Fruit fly (Drosophila melanogaster) whole organism, embryonic: ENCODE results near the gene CG5776.

ENCODE experiments used
- Ada2b ChIP-seq: fragments of 200-800 bp; sonication (Bioruptor generic); IDR thresholded peaks from 2 replicates; pipeline ENCODE4 v1.3.6; 2022; ENCODE audit warnings: missing biosample characterization, missing genetic modification characterization
- Adf1 ChIP-seq: fragments of 200-800 bp; sonication (Bioruptor generic); IDR thresholded peaks from 2 replicates; pipeline ENCODE4 v1.3.6; 2022; ENCODE audit warnings: missing biosample characterization, missing genetic modification characterization
- Aef1 ChIP-seq: fragments of 200-800 bp; sonication (Bioruptor generic); IDR thresholded peaks from 3 replicates; pipeline ENCODE4 v1.3.6; 2022; ENCODE audit warnings: missing biosample characterization, missing genetic modification characterization
- CG10267 ChIP-seq: fragments of 200-800 bp; sonication (Bioruptor generic); optimal IDR thresholded peaks from 2 replicates; lab custom pipeline; 2018; ENCODE audit warnings: missing biosample characterization, mild to moderate bottlenecking, missing genetic modification characterization, moderate library complexity
- CG11093 ChIP-seq: fragments of 200-800 bp; sonication (Bioruptor generic); IDR thresholded peaks from 3 replicates; pipeline ENCODE4 v1.3.6; 2022; ENCODE audit warnings: missing biosample characterization, missing genetic modification characterization
- CG12659 ChIP-seq: fragments of 200-800 bp; sonication (Bioruptor generic); optimal IDR thresholded peaks from 3 replicates; lab custom pipeline; 2017; ENCODE audit warnings: mild to moderate bottlenecking, missing biosample characterization, missing genetic modification reagents, missing genetic modification characterization
- CG13296 ChIP-seq: fragments of 200-800 bp; sonication (Bioruptor generic); optimal IDR thresholded peaks from 3 replicates; lab custom pipeline; 2018; ENCODE audit warnings: missing biosample characterization, mild to moderate bottlenecking, missing genetic modification characterization
- CG13424 ChIP-seq: fragments of 200-800 bp; sonication (Bioruptor generic); optimal IDR thresholded peaks from 2 replicates; lab custom pipeline; 2019; ENCODE audit warnings: missing biosample characterization, mild to moderate bottlenecking, missing genetic modification characterization, moderate library complexity
- CG1529 ChIP-seq: fragments of 200-800 bp; sonication (Bioruptor generic); optimal IDR thresholded peaks from 3 replicates; lab custom pipeline; 2018; ENCODE audit warnings: missing biosample characterization, missing genetic modification characterization
- CG15479 ChIP-seq: fragments of 200-800 bp; sonication (Bioruptor generic); optimal IDR thresholded peaks from 3 replicates; lab custom pipeline; 2019; ENCODE audit warnings: missing biosample characterization, mild to moderate bottlenecking, missing genetic modification characterization, moderate library complexity
- CG17361 ChIP-seq: fragments of 200-800 bp; sonication (Bioruptor generic); IDR thresholded peaks from 3 replicates; pipeline ENCODE4 v1.3.6; 2022; ENCODE audit warnings: missing biosample characterization, missing genetic modification characterization
- CG17612 ChIP-seq: fragments of 200-800 bp; sonication (Bioruptor generic); IDR thresholded peaks from 2 replicates; pipeline ENCODE4 v1.3.6; 2022; ENCODE audit warnings: missing biosample characterization, missing genetic modification characterization
- CG17829 ChIP-seq: fragments of 200-800 bp; optimal IDR thresholded peaks from 2 replicates; lab custom pipeline; 2019; ENCODE audit warnings: missing biosample characterization, mild to moderate bottlenecking, missing genetic modification characterization, moderate library complexity
- CG2875 ChIP-seq: fragments of 200-800 bp; sonication (Bioruptor generic); optimal IDR thresholded peaks from 2 replicates; lab custom pipeline; 2017; ENCODE audit warnings: missing biosample characterization, mild to moderate bottlenecking, missing genetic modification characterization, missing genetic modification reagents
- CG31365 ChIP-seq: fragments of 200-800 bp; sonication (Bioruptor generic); optimal IDR thresholded peaks from 2 replicates; lab custom pipeline; 2018; ENCODE audit warnings: missing biosample characterization, mild to moderate bottlenecking, missing genetic modification characterization
- CG5245 ChIP-seq: fragments of 200-800 bp; sonication (Bioruptor generic); optimal IDR thresholded peaks from 3 replicates; lab custom pipeline; 2016; ENCODE audit warnings: missing biosample characterization, missing genetic modification characterization
- CG6254 ChIP-seq: fragments of 200-800 bp; sonication (Bioruptor generic); optimal IDR thresholded peaks from 3 replicates; lab custom pipeline; 2017; ENCODE audit warnings: mild to moderate bottlenecking, missing biosample characterization, missing genetic modification reagents, missing genetic modification characterization
- CG6689 ChIP-seq: fragments of 200-800 bp; sonication (Bioruptor generic); IDR thresholded peaks from 2 replicates; pipeline ENCODE4 v1.3.6; 2022; ENCODE audit warnings: missing biosample characterization, missing genetic modification characterization
- CG9215 ChIP-seq: fragments of 200-800 bp; sonication (Bioruptor generic); IDR thresholded peaks from 2 replicates; pipeline ENCODE4 v1.3.6; 2022; ENCODE audit warnings: missing biosample characterization, missing genetic modification characterization
- CG9727 ChIP-seq: fragments of 200-800 bp; sonication (Bioruptor generic); optimal IDR thresholded peaks from 3 replicates; lab custom pipeline; 2017; ENCODE audit warnings: missing biosample characterization, mild to moderate bottlenecking, missing genetic modification characterization
- Dbx ChIP-seq: fragments of 200-800 bp; sonication (Bioruptor generic); IDR thresholded peaks from 3 replicates; pipeline ENCODE4 v1.3.6; 2022; ENCODE audit warnings: missing biosample characterization, missing genetic modification characterization
- Gug ChIP-seq: fragments of 200-800 bp; sonication (Bioruptor generic); IDR thresholded peaks from 4 replicates; pipeline ENCODE4 v1.3.6; 2022; ENCODE audit warnings: missing biosample characterization, missing genetic modification characterization
- Hr3 ChIP-seq: fragments of 200-800 bp; sonication (Bioruptor generic); optimal IDR thresholded peaks from 3 replicates; lab custom pipeline; 2016; ENCODE audit warnings: missing biosample characterization, missing genetic modification characterization
- MESR4 ChIP-seq: fragments of 200-800 bp; sonication (Bioruptor generic); optimal IDR thresholded peaks from 2 replicates; lab custom pipeline; 2018; ENCODE audit warnings: missing biosample characterization, mild to moderate bottlenecking, missing genetic modification characterization, moderate library complexity
- Mad ChIP-seq: fragments of 200-800 bp; sonication (Bioruptor generic); optimal IDR thresholded peaks from 2 replicates; lab custom pipeline; 2016; ENCODE audit warnings: missing biosample characterization, missing genetic modification characterization
- Oli ChIP-seq: fragments of 200-800 bp; sonication (Bioruptor generic); optimal IDR thresholded peaks from 2 replicates; lab custom pipeline; 2018; ENCODE audit warnings: missing biosample characterization, mild to moderate bottlenecking, missing genetic modification characterization, moderate library complexity
- Side ChIP-seq: fragments of 200-800 bp; sonication (Bioruptor generic); optimal IDR thresholded peaks from 2 replicates; lab custom pipeline; 2016; ENCODE audit warnings: missing biosample characterization, missing genetic modification characterization
- Spps ChIP-seq: fragments of 200-800 bp; sonication (Bioruptor generic); optimal IDR thresholded peaks from 2 replicates; lab custom pipeline; 2018; ENCODE audit warnings: missing biosample characterization, mild to moderate bottlenecking, missing genetic modification characterization
- Sry-δ ChIP-seq: fragments of 200-800 bp; sonication (Bioruptor generic); optimal IDR thresholded peaks from 2 replicates; lab custom pipeline; 2016; ENCODE audit warnings: missing biosample characterization, missing genetic modification characterization
- Tbp ChIP-seq: fragments of >200 bp; optimal IDR thresholded peaks from 2 replicates; lab custom pipeline; 2018; ENCODE audit warnings: missing biosample characterization, missing genetic modification characterization
- Xrp1 ChIP-seq: fragments of 200-800 bp; sonication (Bioruptor generic); IDR thresholded peaks from 2 replicates; pipeline ENCODE4 v1.3.6; 2022; ENCODE audit warnings: missing biosample characterization, missing genetic modification characterization
- aop ChIP-seq: fragments of 200-800 bp; sonication (Bioruptor generic); IDR thresholded peaks from 2 replicates; pipeline ENCODE4 v1.3.6; 2022; ENCODE audit warnings: missing biosample characterization, missing genetic modification characterization
- ase ChIP-seq: fragments of 200-800 bp; sonication (Bioruptor generic); IDR thresholded peaks from 3 replicates; pipeline ENCODE4 v1.3.6; 2022; ENCODE audit warnings: missing biosample characterization, missing genetic modification characterization
- cas ChIP-seq: fragments of 200-800 bp; sonication (Bioruptor generic); IDR thresholded peaks from 2 replicates; pipeline ENCODE4 v1.3.6; 2022; ENCODE audit warnings: missing biosample characterization, missing genetic modification characterization
- cg ChIP-seq: fragments of 200-800 bp; sonication (Bioruptor generic); optimal IDR thresholded peaks from 3 replicates; lab custom pipeline; 2019; ENCODE audit warnings: missing biosample characterization, mild to moderate bottlenecking, missing genetic modification characterization, moderate library complexity
- chinmo ChIP-seq: fragments of 200-800 bp; sonication (Bioruptor generic); IDR thresholded peaks from 4 replicates; pipeline ENCODE4 v1.3.6; 2022; ENCODE audit warnings: missing biosample characterization, missing genetic modification characterization; ENCODE audit not compliant: partially characterized antibody
- croc ChIP-seq: fragments of 200-800 bp; sonication (Bioruptor generic); conservative IDR thresholded peaks from 3 replicates; pipeline ENCODE4 v1.3.6; 2022; ENCODE audit warnings: missing biosample characterization, missing genetic modification characterization
- dmrt11E ChIP-seq: fragments of 200-800 bp; sonication (Bioruptor generic); optimal IDR thresholded peaks from 3 replicates; lab custom pipeline; 2018; ENCODE audit warnings: missing biosample characterization, mild to moderate bottlenecking, missing genetic modification characterization, moderate library complexity
- dmrt99B ChIP-seq: fragments of 200-800 bp; sonication (Bioruptor generic); optimal IDR thresholded peaks from 2 replicates; lab custom pipeline; 2018; ENCODE audit warnings: missing biosample characterization, mild to moderate bottlenecking, missing genetic modification characterization, moderate library complexity
- gcm ChIP-seq: fragments of 200-800 bp; sonication (Bioruptor generic); optimal IDR thresholded peaks from 2 replicates; lab custom pipeline; 2019; ENCODE audit warnings: missing biosample characterization, mild to moderate bottlenecking, missing genetic modification characterization, moderate library complexity
- hth ChIP-seq: fragments of >200 bp; optimal IDR thresholded peaks from 2 replicates; lab custom pipeline; 2017; ENCODE audit warnings: inconsistent platforms
- jing ChIP-seq: fragments of 200-800 bp; sonication (Bioruptor generic); optimal IDR thresholded peaks from 2 replicates; lab custom pipeline; 2018; ENCODE audit warnings: missing biosample characterization, mild to moderate bottlenecking, missing genetic modification characterization
- ken ChIP-seq: fragments of 200-800 bp; sonication (Bioruptor generic); IDR thresholded peaks from 3 replicates; pipeline ENCODE4 v1.3.6; 2022; ENCODE audit warnings: missing biosample characterization, missing genetic modification characterization
- kni ChIP-seq: fragments of 200-800 bp; sonication (Bioruptor generic); optimal IDR thresholded peaks from 3 replicates; lab custom pipeline; 2017; ENCODE audit warnings: mild to moderate bottlenecking, missing biosample characterization, missing genetic modification reagents, missing genetic modification characterization
- nmo ChIP-seq: fragments of 200-800 bp; sonication (Bioruptor generic); optimal IDR thresholded peaks from 2 replicates; lab custom pipeline; 2018; ENCODE audit warnings: missing biosample characterization, mild to moderate bottlenecking, missing genetic modification characterization, moderate library complexity
- pho ChIP-seq: fragments of 200-800 bp; sonication (Bioruptor generic); optimal IDR thresholded peaks from 2 replicates; lab custom pipeline; 2016; ENCODE audit warnings: missing biosample characterization, missing genetic modification characterization
- phol ChIP-seq: fragments of 200-800 bp; sonication (Bioruptor generic); optimal IDR thresholded peaks from 3 replicates; lab custom pipeline; 2018; ENCODE audit warnings: missing biosample characterization, mild to moderate bottlenecking, missing genetic modification characterization, moderate library complexity
- sima ChIP-seq: fragments of 200-800 bp; sonication (Bioruptor generic); optimal IDR thresholded peaks from 2 replicates; lab custom pipeline; 2016; ENCODE audit warnings: missing biosample characterization, missing genetic modification characterization
- tll ChIP-seq, 2 experiments: fragments of 200-800 bp in 1 of 2; fragments of >200 bp in 1 of 2; sonication (Bioruptor generic) in 1 of 2; optimal IDR thresholded peaks; 2 replicates each; lab custom pipeline; 2017 to 2019; ENCODE audit warnings: missing biosample characterization in 2 of 2, missing genetic modification characterization in 2 of 2, mild to moderate bottlenecking in 1 of 2, moderate library complexity in 1 of 2
- unpg ChIP-seq: fragments of 200-800 bp; sonication (Bioruptor generic); optimal IDR thresholded peaks from 3 replicates; lab custom pipeline; 2018; ENCODE audit warnings: missing biosample characterization, mild to moderate bottlenecking, missing genetic modification characterization, moderate library complexity
- zen ChIP-seq: fragments of 200-800 bp; sonication (Bioruptor generic); optimal IDR thresholded peaks from 3 replicates; lab custom pipeline; 2018; ENCODE audit warnings: missing biosample characterization, mild to moderate bottlenecking, missing genetic modification characterization, moderate library complexity

The CG5776 gene

dm6 chr2L:12704418-12704920 is at the start of gene CG5776, which contains the start of gene spict (continued):
- peak; percentile 91 for TF ChIP-seq MESR4 (GFP tag; lab: Kevin White, UChicago)
- peak; percentile 65 for TF ChIP-seq Adf1 (GFP tag; lab: Robert Waterston, UW)
- TF ChIP-seq Spps (tag; lab: Kevin White, UChicago): peak; percentile 40
- TF ChIP-seq CG17612: no peak
- TF ChIP-seq CG1529 (GFP tag; lab: Kevin White, UChicago): peak; percentile 25
- peak; percentile 18 for TF ChIP-seq kni (GFP tag; lab: Kevin White, UChicago)
- TF ChIP-seq Aef1 (GFP tag; lab: Robert Waterston, UW): peak; percentile 83
- TF ChIP-seq sima (GFP tag; lab: Kevin White, UChicago): no peak
- TF ChIP-seq croc (GFP tag; lab: Robert Waterston, UW): peak; percentile 39; the same call in 2 of the 3 replicates
- peak; percentile 83 for TF ChIP-seq CG17829 (tag; lab: Kevin White, UChicago)
- peak; percentile 65 for TF ChIP-seq zen
- TF ChIP-seq cas (GFP tag; lab: Robert Waterston, UW): no peak
- peak; percentile 62; the same call in 2 of the 3 replicates for TF ChIP-seq ase (GFP tag; lab: Robert Waterston, UW)
- TF ChIP-seq pho (GFP tag; lab: Kevin White, UChicago): peak; percentile 54
- peak; percentile 46; the same call in 2 of the 4 replicates for TF ChIP-seq Gug (GFP tag; lab: Robert Waterston, UW)
- no peak for TF ChIP-seq cg (GFP tag; lab: Kevin White, UChicago)
- TF ChIP-seq CG11093 (GFP tag; lab: Robert Waterston, UW): peak; percentile 74; the same call in 1 of the 3 replicates
- peak; percentile 87 for TF ChIP-seq ken (GFP tag; lab: Robert Waterston, UW)
- TF ChIP-seq Side: no peak
- TF ChIP-seq gcm: peak; percentile 70
- TF ChIP-seq Xrp1 (GFP tag; lab: Robert Waterston, UW): peak; percentile 89
- peak; percentile 80 for TF ChIP-seq CG9215 (GFP tag; lab: Robert Waterston, UW)
- TF ChIP-seq CG15479 (GFP tag; lab: Kevin White, UChicago): peak; percentile 31
- TF ChIP-seq Dbx (GFP tag; lab: Robert Waterston, UW): peak; percentile 83
- TF ChIP-seq Tbp (GFP tag; lab: Kevin White, UChicago): no peak
- TF ChIP-seq CG13296 (GFP tag; lab: Kevin White, UChicago): peak; percentile 67
- peak; percentile 82 for TF ChIP-seq unpg
- TF ChIP-seq CG6254 (GFP tag; lab: Kevin White, UChicago): peak; percentile 53
- peak; percentile 86 for TF ChIP-seq CG13424 (tag; lab: Kevin White, UChicago)
- TF ChIP-seq Sry-δ (GFP tag; lab: Kevin White, UChicago): no peak
- TF ChIP-seq aop (GFP tag; lab: Robert Waterston, UW): 0 out of 2 replicates have a peak, but pooled peaks have one; percentile 12
- TF ChIP-seq Mad (GFP tag; lab: Kevin White, UChicago): peak; percentile 70
- no peak for TF ChIP-seq hth (lab: Kevin White, UChicago)
- no peak for TF ChIP-seq chinmo
- TF ChIP-seq, all 482 proteins: peak for 310

DNA sequence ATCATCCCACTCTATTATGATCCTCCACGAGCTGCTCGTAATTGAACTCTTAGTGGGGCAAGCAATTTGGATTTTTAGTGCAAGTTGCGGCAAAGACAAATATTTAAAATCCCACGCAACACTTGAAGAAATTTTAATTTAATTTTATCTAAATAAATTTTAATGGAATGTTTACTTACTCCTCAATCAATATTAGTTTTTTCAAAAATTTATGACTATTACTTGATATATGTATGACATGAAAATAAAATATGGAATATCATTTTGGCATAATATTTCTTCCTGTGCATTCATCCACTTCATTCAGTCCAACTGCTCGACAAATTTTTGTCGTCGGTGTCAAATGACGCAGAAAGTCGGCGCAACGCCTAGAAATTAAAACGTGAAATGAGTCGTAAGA is 45.8 kb upstream of the CG5776 start:
- TF ChIP-seq Ada2b (peak; percentile 21; the same call in 1 of the 2 replicates), tll (GFP tag; optimal IDR thresholded peaks at IDR 0.05; lab: Kevin White, UChicago) (no peak), CG31365 (tag; lab: Kevin White, UChicago) (no peak), Oli (tag; lab: Kevin White, UChicago) (peak; percentile 24), phol (peak; percentile 20), CG6689 (GFP tag; lab: Robert Waterston, UW) (0 out of 2 replicates have a peak, but pooled peaks have one; percentile 8), CG2875 (GFP tag; lab: Kevin White, UChicago) (no peak), jing (GFP tag; lab: Kevin White, UChicago) (no peak), CG10267 (tag; lab: Kevin White, UChicago) (peak; percentile 2), Hr3 (peak; percentile 15), nmo (GFP tag; lab: Kevin White, UChicago) (peak; percentile 32), unpg (peak; percentile 10), CG12659 (GFP tag; lab: Kevin White, UChicago) (peak; percentile 3), dmrt99B (peak; percentile 44), CG5245 (GFP tag; lab: Kevin White, UChicago) (no peak), CG17361 (GFP tag; lab: Robert Waterston, UW) (0 out of 3 replicates have a peak, but pooled peaks have one; percentile 19), dmrt11E (tag; lab: Kevin White, UChicago) (peak; percentile 20), CG9727 (GFP tag; lab: Kevin White, UChicago) (peak; percentile 7)
